Worm (Caenorhabditis elegans) whole organism, L2 larva: ENCODE results near the gene lpr-6.

Source experiments
- ZK546.5 ChIP-seq: sonication (generic microtip); optimal IDR thresholded peaks from 2 replicates; lab custom pipeline; 2017; ENCODE audit warnings: missing biosample characterization, missing genetic modification characterization
- alr-1 ChIP-seq: fragments of 150-350 bp; optimal IDR thresholded peaks from 2 replicates; lab custom pipeline; 2014; ENCODE audit warnings: missing biosample characterization, missing genetic modification characterization
- ama-1 ChIP-seq: fragments of 150-350 bp; optimal IDR thresholded peaks from 2 replicates; lab custom pipeline; 2018; ENCODE audit warnings: inconsistent platforms
- nhr-11 ChIP-seq: fragments of 150-350 bp; optimal IDR thresholded peaks from 2 replicates; lab custom pipeline; 2014; ENCODE audit warnings: missing biosample characterization, missing genetic modification characterization
- nhr-129 ChIP-seq: fragments of 150-350 bp; optimal IDR thresholded peaks from 2 replicates; lab custom pipeline; 2014; ENCODE audit warnings: missing biosample characterization, missing genetic modification characterization
- nhr-237 ChIP-seq: fragments of 150-350 bp; optimal IDR thresholded peaks from 2 replicates; lab custom pipeline; 2014; ENCODE audit warnings: missing biosample characterization, missing genetic modification characterization
- nhr-6 ChIP-seq: fragments of 150-350 bp; optimal IDR thresholded peaks from 2 replicates; lab custom pipeline; 2014; ENCODE audit warnings: missing biosample characterization, missing genetic modification characterization
- unc-55 ChIP-seq: fragments of 150-350 bp; sonication (generic microtip); optimal IDR thresholded peaks from 3 replicates; lab custom pipeline; 2014; ENCODE audit warnings: missing biosample characterization, missing genetic modification reagents, missing genetic modification characterization
- zag-1 ChIP-seq: fragments of 150-350 bp; optimal IDR thresholded peaks from 2 replicates; lab custom pipeline; 2014; ENCODE audit warnings: missing biosample characterization, missing genetic modification characterization
- ztf-1 ChIP-seq: fragments of 200-800 bp; sonication (Bioruptor generic); conservative IDR thresholded peaks from 2 replicates; pipeline ENCODE4 v1.3.6; 2022; ENCODE audit warnings: missing genetic modification characterization, missing compliant biosample characterization
- ztf-11 ChIP-seq: sonication (generic microtip); optimal IDR thresholded peaks from 2 replicates; lab custom pipeline; 2017; ENCODE audit warnings: missing biosample characterization, missing genetic modification characterization
- ztf-4 ChIP-seq: fragments of 150-350 bp; optimal IDR thresholded peaks from 2 replicates; lab custom pipeline; 2014; ENCODE audit warnings: missing biosample characterization, missing genetic modification characterization

DNA sequence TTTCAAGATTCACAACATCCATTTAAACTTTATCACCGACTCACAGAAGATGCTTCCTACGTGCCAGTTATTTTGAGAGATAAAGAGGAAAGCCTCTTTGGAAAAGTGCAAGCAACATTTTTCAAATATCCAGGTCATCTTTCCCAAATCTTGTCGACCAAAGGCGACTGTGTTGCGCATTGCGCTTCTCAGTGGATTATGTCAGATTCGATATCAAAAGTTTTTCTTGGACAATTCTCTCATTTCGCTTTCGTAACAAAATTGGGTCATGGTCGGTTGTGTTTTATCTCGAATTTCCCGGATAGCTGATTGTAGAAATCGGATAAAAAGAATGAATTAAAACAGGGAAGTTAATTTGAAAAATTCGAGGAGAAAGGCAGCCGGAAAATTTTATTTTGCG, 7.5 kb downstream of the lpr-6 start:
- TF ChIP-seq nhr-129 (tag; lab: Kevin White, UChicago) (no peak), nhr-6 (tag; lab: Kevin White, UChicago) (no peak), zag-1 (tag; lab: Kevin White, UChicago) (no peak), alr-1 (tag; lab: Kevin White, UChicago) (no peak), nhr-11 (tag; lab: Kevin White, UChicago) (no peak), ZK546.5 (tag; lab: Kevin White, UChicago) (no peak), ztf-4 (tag; lab: Kevin White, UChicago) (no peak), ama-1 (lab: Kevin White, UChicago) (no peak), unc-55 (GFP tag; lab: Kevin White, UChicago) (no peak), ztf-1 (GFP tag; lab: Robert Waterston, UW) (no peak), nhr-237 (tag; lab: Kevin White, UChicago) (no peak), ztf-11 (tag; lab: Kevin White, UChicago) (no peak)
